Worm (Caenorhabditis elegans): ENCODE results near the gene F23G4.1.

DNA sequence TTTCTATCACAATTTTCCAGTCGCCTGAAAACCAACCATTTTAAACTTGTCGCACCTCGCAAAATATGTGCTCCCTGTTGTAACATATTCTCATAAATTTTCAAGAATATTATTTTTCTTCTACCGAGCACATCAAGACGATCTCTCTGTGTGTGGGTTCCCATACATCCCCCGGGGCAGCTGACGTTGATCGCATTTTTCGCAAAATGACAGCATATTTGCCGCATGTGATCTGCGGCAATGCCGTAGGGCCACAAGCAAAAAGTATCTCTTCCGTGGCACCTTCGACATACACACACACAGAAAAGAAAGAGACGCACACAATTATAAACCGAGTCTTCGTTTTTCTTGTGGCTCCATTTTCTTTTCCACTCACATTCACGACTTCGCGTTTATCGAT, 11.3 kb downstream of the F23G4.1 start:
- TF ChIP-seq ces-1 (GFP tag; optimal IDR thresholded peaks at IDR 0.05) (no peak), cnd-1 (tag; optimal IDR thresholded peaks at IDR 0.05) (no peak)
